Worm (Caenorhabditis elegans): ENCODE measurements around the gene grsp-4.

Gene grsp-4

DNA sequence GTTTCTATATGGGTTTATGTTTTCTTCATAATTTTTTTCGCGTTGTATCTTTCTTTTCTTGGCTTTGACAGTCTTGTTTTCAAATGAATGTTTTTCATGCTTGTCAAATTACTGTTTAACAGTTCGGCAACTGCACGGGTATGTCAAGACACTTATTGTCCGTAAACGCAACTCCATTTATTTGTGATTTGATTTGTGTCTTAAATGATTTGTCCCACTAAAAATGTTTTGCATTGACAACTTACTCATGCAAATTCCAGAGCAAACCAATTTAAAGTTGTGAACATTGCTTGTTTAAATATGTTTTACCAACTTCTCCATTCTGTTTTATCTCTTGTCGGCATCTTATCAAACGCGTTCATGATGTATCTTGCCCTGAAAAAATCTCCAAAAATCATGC is 7.0 kb downstream of the grsp-4 start, which contains the start of gene srd-25:
srd-25 (plus strand) TSS at position 301 of the 400 bp plus-strand sequence.
- no peak for TF ChIP-seq ceh-22 (tag; optimal IDR thresholded peaks at IDR 0.05)
- TF ChIP-seq ztf-16 (tag; optimal IDR thresholded peaks at IDR 0.05): no peak
- no peak for TF ChIP-seq hlh-30 (tag; optimal IDR thresholded peaks at IDR 0.05; ENCODE audit: insufficient read depth)
- no peak for TF ChIP-seq che-1 (tag; optimal IDR thresholded peaks at IDR 0.05)
- TF ChIP-seq ttx-3 (tag; optimal IDR thresholded peaks at IDR 0.05): no peak
- TF ChIP-seq ceh-24 (tag; optimal IDR thresholded peaks at IDR 0.05): no peak
- TF ChIP-seq tbx-2 (tag; optimal IDR thresholded peaks at IDR 0.05): no peak
- TF ChIP-seq T23F11.4 (GFP tag; optimal IDR thresholded peaks at IDR 0.05): no peak
- TF ChIP-seq ets-4 (tag; optimal IDR thresholded peaks at IDR 0.05): no peak
- no peak for TF ChIP-seq K02D7.2 (tag; optimal IDR thresholded peaks at IDR 0.05)
- no peak for TF ChIP-seq lim-6 (tag; optimal IDR thresholded peaks at IDR 0.05)
- no peak for TF ChIP-seq nfya-1 (tag; optimal IDR thresholded peaks at IDR 0.05)
- TF ChIP-seq ceh-31 (tag; optimal IDR thresholded peaks at IDR 0.05): no peak
- no peak for TF ChIP-seq F13H6.1 (tag; optimal IDR thresholded peaks at IDR 0.05)
- TF ChIP-seq pha-4 (tag; optimal IDR thresholded peaks at IDR 0.05): no peak
- TF ChIP-seq sox-4 (tag; optimal IDR thresholded peaks at IDR 0.05): no peak
- TF ChIP-seq ceh-6 (GFP tag; optimal IDR thresholded peaks at IDR 0.05): no peak
- TF ChIP-seq ama-1 (optimal IDR thresholded peaks at IDR 0.05): no peak

DNA sequence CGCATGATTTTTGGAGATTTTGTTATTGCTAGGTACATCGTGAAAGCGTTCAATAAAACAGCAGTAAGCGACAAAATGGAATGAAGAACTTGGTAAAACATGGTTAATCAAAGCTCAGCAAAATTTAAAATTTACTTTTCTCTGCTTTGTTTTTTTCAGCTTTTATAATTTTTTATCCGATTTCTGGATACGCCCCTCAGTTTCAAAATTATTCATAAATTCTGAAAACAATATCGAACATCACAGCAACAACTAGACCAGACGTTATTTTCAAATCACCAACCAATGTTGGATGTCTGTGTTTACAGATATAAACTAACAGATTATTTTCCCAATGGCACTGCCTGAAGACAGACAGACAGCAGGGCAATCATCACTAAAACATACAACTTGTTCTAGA is 9.9 kb downstream of the grsp-4 start, which contains the start of gene srd-31:
srd-31 (minus strand) TSS at position 101 of the 400 bp plus-strand sequence.
- TF ChIP-seq ttx-3 (tag; optimal IDR thresholded peaks at IDR 0.05) (no peak), Y22D7AL.16 (tag; optimal IDR thresholded peaks at IDR 0.05) (no peak), mec-3 (tag; optimal IDR thresholded peaks at IDR 0.05; ENCODE audit: borderline replicate concordance) (no peak), ahr-1 (tag; optimal IDR thresholded peaks at IDR 0.05) (no peak), odd-2 (tag; optimal IDR thresholded peaks at IDR 0.05) (no peak), fax-1 (tag; optimal IDR thresholded peaks at IDR 0.05) (no peak), ceh-31 (tag; optimal IDR thresholded peaks at IDR 0.05) (no peak), lim-6 (tag; optimal IDR thresholded peaks at IDR 0.05) (no peak), ets-4 (tag; optimal IDR thresholded peaks at IDR 0.05) (no peak), ceh-30 (tag; optimal IDR thresholded peaks at IDR 0.05) (no peak), ceh-48 (tag; optimal IDR thresholded peaks at IDR 0.05) (no peak), nhr-232 (tag; optimal IDR thresholded peaks at IDR 0.05) (no peak), npax-4 (tag; optimal IDR thresholded peaks at IDR 0.05) (no peak), sox-4 (tag; optimal IDR thresholded peaks at IDR 0.05) (no peak), ceh-34 (tag; optimal IDR thresholded peaks at IDR 0.05) (no peak), hlh-8 (tag; optimal IDR thresholded peaks at IDR 0.05) (no peak), ceh-2 (tag; optimal IDR thresholded peaks at IDR 0.05) (no peak), K02D7.2 (tag; optimal IDR thresholded peaks at IDR 0.05) (no peak), sox-2 (GFP tag; IDR thresholded peaks at IDR 0.05) (no peak)

DNA sequence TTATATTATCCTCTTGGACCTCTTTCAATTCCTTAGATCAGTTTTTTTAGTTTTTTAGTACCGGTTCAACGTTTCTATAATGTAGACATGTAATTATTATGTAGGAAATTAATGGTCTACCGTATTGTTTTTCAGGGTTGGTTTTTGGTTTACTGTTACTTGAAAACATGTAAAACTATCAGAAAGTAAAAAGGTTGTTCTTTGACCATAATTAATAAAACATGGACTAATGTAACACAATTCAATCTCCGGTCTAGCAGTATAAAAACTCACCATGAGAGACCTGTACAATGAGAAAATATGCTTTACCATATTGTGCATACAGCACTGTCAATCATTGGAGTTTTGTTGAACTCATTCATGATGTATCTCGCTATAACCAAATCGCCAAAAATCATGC is 10.7 kb downstream of the grsp-4 start, which contains the start of gene srd-29:
srd-29 (plus strand) TSS at position 301 of the 400 bp plus-strand sequence.
- TF ChIP-seq hlh-30 (tag; optimal IDR thresholded peaks at IDR 0.05; ENCODE audit: insufficient read depth): no peak
- TF ChIP-seq sdc-2 (tag; optimal IDR thresholded peaks at IDR 0.05): no peak
- no peak for TF ChIP-seq madf-2 (tag; optimal IDR thresholded peaks at IDR 0.05)
- no peak for TF ChIP-seq zip-5 (tag; optimal IDR thresholded peaks at IDR 0.05)
- no peak for TF ChIP-seq lin-11 (tag; optimal IDR thresholded peaks at IDR 0.05)
- TF ChIP-seq C08G9.2 (tag; optimal IDR thresholded peaks at IDR 0.05): no peak
- no peak for TF ChIP-seq ceh-14 (tag; optimal IDR thresholded peaks at IDR 0.05)
- no peak for TF ChIP-seq pha-4 (tag; optimal IDR thresholded peaks at IDR 0.05)
- no peak for TF ChIP-seq ttx-3 (tag; optimal IDR thresholded peaks at IDR 0.05)
- TF ChIP-seq ama-1 (optimal IDR thresholded peaks at IDR 0.05): no peak
- no peak for TF ChIP-seq ceh-6 (GFP tag; optimal IDR thresholded peaks at IDR 0.05)
- TF ChIP-seq elt-4 (tag; optimal IDR thresholded peaks at IDR 0.05): no peak
- TF ChIP-seq sox-2 (GFP tag; IDR thresholded peaks at IDR 0.05): no peak
- no peak for TF ChIP-seq rnt-1 (tag; optimal IDR thresholded peaks at IDR 0.05)
- TF ChIP-seq pros-1 (tag; optimal IDR thresholded peaks at IDR 0.05): no peak
- TF ChIP-seq elt-2 (tag; optimal IDR thresholded peaks at IDR 0.05): no peak
- TF ChIP-seq Y22D7AL.16 (tag; optimal IDR thresholded peaks at IDR 0.05): no peak
- no peak for TF ChIP-seq che-1 (tag; optimal IDR thresholded peaks at IDR 0.05)
